Worm (Caenorhabditis elegans) whole organism, L2 larva: Measurements from ENCODE around the gene cdc-42.

Source experiments
- R02D3.7 ChIP-seq: fragments of 150-350 bp; optimal IDR thresholded peaks from 2 replicates; lab custom pipeline; 2014; ENCODE audit warnings: missing biosample characterization, missing genetic modification characterization
- ama-1 ChIP-seq: fragments of 150-350 bp; optimal IDR thresholded peaks from 2 replicates; lab custom pipeline; 2018; ENCODE audit warnings: inconsistent platforms
- blmp-1 ChIP-seq: sonication (generic microtip); optimal IDR thresholded peaks from 2 replicates; lab custom pipeline; 2017; ENCODE audit warnings: missing genetic modification characterization, mild to moderate bottlenecking, missing compliant biosample characterization, antibody characterized with exemption, moderate library complexity; ENCODE audit not compliant: insufficient read depth
- ceh-16 ChIP-seq: fragments of 150-350 bp; optimal IDR thresholded peaks from 2 replicates; lab custom pipeline; 2014; ENCODE audit warnings: missing biosample characterization, missing genetic modification characterization
- egl-27 ChIP-seq: sonication (generic microtip); optimal IDR thresholded peaks from 3 replicates; lab custom pipeline; 2017; ENCODE audit warnings: missing biosample characterization, missing genetic modification reagents, missing genetic modification characterization
- elt-1 ChIP-seq: fragments of 150-350 bp; optimal IDR thresholded peaks from 2 replicates; lab custom pipeline; 2014; ENCODE audit warnings: missing biosample characterization, missing genetic modification characterization
- nhr-12 ChIP-seq: fragments of 150-350 bp; optimal IDR thresholded peaks from 2 replicates; lab custom pipeline; 2014; ENCODE audit warnings: missing biosample characterization, missing genetic modification characterization
- unc-62 ChIP-seq: fragments of 150-350 bp; optimal IDR thresholded peaks from 2 replicates; lab custom pipeline; 2014; ENCODE audit warnings: missing biosample characterization, missing genetic modification reagents, missing genetic modification characterization
- ztf-11 ChIP-seq: sonication (generic microtip); optimal IDR thresholded peaks from 2 replicates; lab custom pipeline; 2017; ENCODE audit warnings: missing biosample characterization, missing genetic modification characterization

- no peak for TF ChIP-seq unc-62
- no peak for TF ChIP-seq egl-27 (tag; lab: Kevin White, UChicago)
- TF ChIP-seq R02D3.7 (tag; lab: Kevin White, UChicago) = no peak
- TF ChIP-seq elt-1 (tag; lab: Kevin White, UChicago) = no peak
- TF ChIP-seq nhr-12 (tag; lab: Kevin White, UChicago) = no peak
- no peak for TF ChIP-seq ztf-11 (tag; lab: Kevin White, UChicago)
- no peak for TF ChIP-seq ceh-16 (tag; lab: Kevin White, UChicago)
- TF ChIP-seq ama-1 (lab: Kevin White, UChicago) = no peak
- no peak for TF ChIP-seq blmp-1 (tag; lab: Kevin White, UChicago)
Measured at ce11 chrII:7594812-7595211, 21.4 kb upstream of the cdc-42 start, which contains the start of gene syd-1.
